Worm (Caenorhabditis elegans): ENCODE measurements around the gene unc-16.

unc-16 gene

DNA sequence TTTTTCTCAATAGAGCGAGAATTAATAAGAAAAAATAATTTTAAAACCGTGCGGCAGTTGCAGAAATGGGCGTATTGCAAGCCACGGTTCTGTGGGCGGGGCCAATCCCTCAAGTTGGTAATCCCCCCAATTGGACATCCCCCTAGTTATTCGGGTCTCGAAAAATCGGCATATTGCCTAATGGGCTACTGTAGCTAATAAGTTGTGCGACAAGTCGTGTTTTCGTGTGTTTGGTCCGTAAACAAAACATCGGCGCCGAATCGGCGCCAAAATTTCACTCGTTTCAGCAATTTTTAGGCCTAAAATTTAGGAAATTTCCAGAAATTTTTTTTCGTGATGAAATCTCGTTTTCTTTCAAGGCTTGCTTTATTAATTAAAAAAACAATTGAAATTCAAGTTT is 41.7 kb upstream of the unc-16 start (continued):
- TF ChIP-seq chd-7 (tag; optimal IDR thresholded peaks at IDR 0.05) = no peak
- no peak for TF ChIP-seq B0336.3 (GFP tag; IDR thresholded peaks at IDR 0.05)
- TF ChIP-seq nhr-90 (tag; optimal IDR thresholded peaks at IDR 0.05) = no peak
- TF ChIP-seq lsl-1 (GFP tag; optimal IDR thresholded peaks at IDR 0.05) = peak; percentile 89
- TF ChIP-seq die-1 (tag; optimal IDR thresholded peaks at IDR 0.05) = no peak
- TF ChIP-seq D2030.7 (GFP tag; IDR thresholded peaks at IDR 0.05) = peak; percentile 89
- TF ChIP-seq zim-3 (tag; optimal IDR thresholded peaks at IDR 0.05) = no peak
- TF ChIP-seq aptf-3 (GFP tag; IDR thresholded peaks at IDR 0.05) = no peak
- TF ChIP-seq F39B2.1 (GFP tag; IDR thresholded peaks at IDR 0.05) = no peak
- TF ChIP-seq let-607 (tag; optimal IDR thresholded peaks at IDR 0.05) = no peak
- TF ChIP-seq lir-1 (GFP tag; conservative IDR thresholded peaks at IDR 0.05) = no peak
- peak; percentile 92 for TF ChIP-seq madf-8 (GFP tag; conservative IDR thresholded peaks at IDR 0.05)
- TF ChIP-seq hlh-26 (GFP tag; conservative IDR thresholded peaks at IDR 0.05) = no peak
- TF ChIP-seq cebp-2 (GFP tag; IDR thresholded peaks at IDR 0.05) = no peak
- no peak for TF ChIP-seq nhr-120 (GFP tag; IDR thresholded peaks at IDR 0.05)
- TF ChIP-seq nfya-2 (GFP tag; IDR thresholded peaks at IDR 0.05) = no peak
- no peak for TF ChIP-seq Y95B8A.8 (GFP tag; IDR thresholded peaks at IDR 0.05)
- TF ChIP-seq gei-17 (GFP tag; optimal IDR thresholded peaks at IDR 0.05) = no peak
- TF ChIP-seq C06A6.2 (GFP tag; conservative IDR thresholded peaks at IDR 0.05) = no peak
- no peak for TF ChIP-seq F55B11.4 (tag; optimal IDR thresholded peaks at IDR 0.05; ENCODE audit: borderline replicate concordance, insufficient read depth)
- TF ChIP-seq him-1 (tag; optimal IDR thresholded peaks at IDR 0.05) = no peak
- no peak for TF ChIP-seq athp-1 (tag; optimal IDR thresholded peaks at IDR 0.05)
- TF ChIP-seq mel-28 (tag; optimal IDR thresholded peaks at IDR 0.05; ENCODE audit: borderline replicate concordance) = no peak
- TF ChIP-seq snpc-1.3 (tag; optimal IDR thresholded peaks at IDR 0.05; ENCODE audit: insufficient read depth) = no peak
- TF ChIP-seq atf-7 (tag; optimal IDR thresholded peaks at IDR 0.05) = no peak
- TF ChIP-seq F49E8.2 (tag; optimal IDR thresholded peaks at IDR 0.05; ENCODE audit: insufficient read depth) = no peak
- TF ChIP-seq attf-6 (GFP tag; IDR thresholded peaks at IDR 0.05) = no peak
- TF ChIP-seq ztf-3 (GFP tag; optimal IDR thresholded peaks at IDR 0.05) = no peak
- no peak for TF ChIP-seq repo-1 (tag; optimal IDR thresholded peaks at IDR 0.05)
- no peak for TF ChIP-seq let-526 (GFP tag; IDR thresholded peaks at IDR 0.05)
- peak; percentile 91 for TF ChIP-seq hsf-1 (GFP tag; IDR thresholded peaks at IDR 0.05)
- no peak for TF ChIP-seq Y56A3A.18 (GFP tag; IDR thresholded peaks at IDR 0.05)
- peak; percentile 50 for TF ChIP-seq dpl-1 (GFP tag; optimal IDR thresholded peaks at IDR 0.05)
- TF ChIP-seq attf-3 (GFP tag; conservative IDR thresholded peaks at IDR 0.05) = no peak
- peak; percentile 25 for TF ChIP-seq lin-54 (GFP tag; optimal IDR thresholded peaks at IDR 0.05)
- TF ChIP-seq hrde-1 (tag; optimal IDR thresholded peaks at IDR 0.05; ENCODE audit: borderline replicate concordance) = no peak
- no peak for TF ChIP-seq F57A8.1 (GFP tag; optimal IDR thresholded peaks at IDR 0.05)
- no peak for TF ChIP-seq lsy-27 (tag; optimal IDR thresholded peaks at IDR 0.05; ENCODE audit: borderline replicate concordance, insufficient read depth)
- no peak for TF ChIP-seq B0261.1 (tag; optimal IDR thresholded peaks at IDR 0.05)
- TF ChIP-seq nhr-80 (tag; optimal IDR thresholded peaks at IDR 0.05) = no peak
- TF ChIP-seq snpc-1.1 (tag; optimal IDR thresholded peaks at IDR 0.05; ENCODE audit: insufficient read depth) = no peak
- peak; percentile 45 for TF ChIP-seq mcd-1 (GFP tag; IDR thresholded peaks at IDR 0.05)
- no peak for TF ChIP-seq nhr-27 (tag; optimal IDR thresholded peaks at IDR 0.05)
- TF ChIP-seq lin-26 (GFP tag; IDR thresholded peaks at IDR 0.05) = 0 out of 2 replicates have a peak, but pooled peaks have one; percentile 50
- no peak for TF ChIP-seq F37B4.10 (GFP tag; IDR thresholded peaks at IDR 0.05)
- TF ChIP-seq efl-1 (GFP tag; optimal IDR thresholded peaks at IDR 0.05) = peak; percentile 82
- TF ChIP-seq tbx-9 (tag; optimal IDR thresholded peaks at IDR 0.05; ENCODE audit: borderline replicate concordance) = no peak
- no peak; the same call in 1 of the 2 replicates for TF ChIP-seq dox-1 (GFP tag; IDR thresholded peaks at IDR 0.05)

All from whole organism, young adult.